Fruit fly (Drosophila melanogaster) whole organism, embryonic: Measurements from ENCODE around the gene CG9919.

Source experiments
- Asciz ChIP-seq: fragments of 200-800 bp; sonication (Bioruptor generic); optimal IDR thresholded peaks from 2 replicates; lab custom pipeline; 2017; ENCODE audit warnings: missing biosample characterization, mild to moderate bottlenecking, missing genetic modification characterization, missing genetic modification reagents
- B-H1 ChIP-seq: fragments of 200-800 bp; sonication (Bioruptor generic); IDR thresholded peaks from 3 replicates; pipeline ENCODE4 v1.3.6; 2022; ENCODE audit warnings: missing biosample characterization, missing genetic modification characterization
- CG10274 ChIP-seq: fragments of 200-800 bp; sonication (Bioruptor generic); optimal IDR thresholded peaks from 3 replicates; lab custom pipeline; 2017; ENCODE audit warnings: missing biosample characterization, mild to moderate bottlenecking, missing genetic modification characterization
- CG12155 ChIP-seq: fragments of 200-800 bp; sonication (Bioruptor generic); optimal IDR thresholded peaks from 3 replicates; lab custom pipeline; 2016; ENCODE audit warnings: missing biosample characterization, missing genetic modification characterization
- CG12236 ChIP-seq: fragments of 200-800 bp; sonication (Bioruptor generic); optimal IDR thresholded peaks from 2 replicates; lab custom pipeline; 2016; ENCODE audit warnings: missing biosample characterization, missing genetic modification characterization
- CG12391 ChIP-seq: fragments of 200-800 bp; sonication (Bioruptor generic); optimal IDR thresholded peaks from 3 replicates; lab custom pipeline; 2018; ENCODE audit warnings: missing biosample characterization, mild to moderate bottlenecking, missing genetic modification characterization, moderate library complexity
- CG14014 ChIP-seq: fragments of 200-800 bp; sonication (Bioruptor generic); IDR thresholded peaks from 2 replicates; pipeline ENCODE4 v1.3.6; 2022; ENCODE audit warnings: missing biosample characterization, missing genetic modification characterization
- CG14710 ChIP-seq: fragments of 200-800 bp; sonication (Bioruptor generic); optimal IDR thresholded peaks from 3 replicates; lab custom pipeline; 2019; ENCODE audit warnings: missing biosample characterization, mild to moderate bottlenecking, missing genetic modification characterization, moderate library complexity
- CG1603 ChIP-seq: fragments of 200-800 bp; sonication (Bioruptor generic); optimal IDR thresholded peaks from 2 replicates; lab custom pipeline; 2019; ENCODE audit warnings: missing biosample characterization, mild to moderate bottlenecking, missing genetic modification characterization, moderate library complexity
- CG1647 ChIP-seq: fragments of 200-800 bp; sonication (Bioruptor generic); optimal IDR thresholded peaks from 3 replicates; lab custom pipeline; 2016; ENCODE audit warnings: missing biosample characterization, missing genetic modification characterization
- CG17359 ChIP-seq: fragments of 200-800 bp; sonication (Bioruptor generic); optimal IDR thresholded peaks from 3 replicates; lab custom pipeline; 2018; ENCODE audit warnings: missing biosample characterization, mild to moderate bottlenecking, missing genetic modification characterization, moderate library complexity
- CG17912 ChIP-seq: fragments of 200-800 bp; sonication (Bioruptor generic); optimal IDR thresholded peaks from 2 replicates; lab custom pipeline; 2018; ENCODE audit warnings: missing biosample characterization, mild to moderate bottlenecking, missing genetic modification characterization
- CG2129 ChIP-seq: fragments of 200-800 bp; sonication (Bioruptor generic); IDR thresholded peaks from 2 replicates; pipeline ENCODE4 v1.3.6; 2022; ENCODE audit warnings: missing biosample characterization, missing genetic modification characterization; ENCODE audit not compliant: partially characterized antibody
- CG2889 ChIP-seq: fragments of 200-800 bp; sonication (Bioruptor generic); IDR thresholded peaks from 3 replicates; pipeline ENCODE4 v1.3.6; 2022; ENCODE audit warnings: missing biosample characterization, missing genetic modification characterization
- CG34224 ChIP-seq: fragments of 200-800 bp; sonication (Bioruptor generic); IDR thresholded peaks from 3 replicates; pipeline ENCODE4 v1.3.6; 2022; ENCODE audit warnings: missing biosample characterization, missing genetic modification characterization; ENCODE audit not compliant: partially characterized antibody
- CG4282 ChIP-seq: fragments of 200-800 bp; sonication (Bioruptor generic); optimal IDR thresholded peaks from 2 replicates; lab custom pipeline; 2016; ENCODE audit warnings: missing biosample characterization, missing genetic modification characterization
- CG4404 ChIP-seq: fragments of 200-800 bp; sonication (Bioruptor generic); IDR thresholded peaks from 2 replicates; pipeline ENCODE4 v1.3.6; 2022; ENCODE audit warnings: missing biosample characterization, missing genetic modification characterization
- CG6791 ChIP-seq: fragments of 200-800 bp; sonication (Bioruptor generic); IDR thresholded peaks from 3 replicates; pipeline ENCODE4 v1.3.6; 2022; ENCODE audit warnings: missing biosample characterization, missing genetic modification characterization; ENCODE audit not compliant: partially characterized antibody
- CG8944 ChIP-seq: fragments of 200-800 bp; sonication (Bioruptor generic); optimal IDR thresholded peaks from 3 replicates; lab custom pipeline; 2016; ENCODE audit warnings: missing biosample characterization, missing genetic modification characterization
- CG9609 ChIP-seq: fragments of 200-800 bp; sonication (Bioruptor generic); optimal IDR thresholded peaks from 3 replicates; lab custom pipeline; 2016; ENCODE audit warnings: missing biosample characterization, missing genetic modification characterization
- CHES-1-like ChIP-seq: fragments of 200-800 bp; sonication (Bioruptor generic); optimal IDR thresholded peaks from 2 replicates; lab custom pipeline; 2016; ENCODE audit warnings: missing biosample characterization, missing genetic modification characterization
- Dip2 ChIP-seq: fragments of 200-800 bp; sonication (Bioruptor generic); IDR thresholded peaks from 2 replicates; pipeline ENCODE4 v1.3.6; 2022; ENCODE audit warnings: missing biosample characterization, missing genetic modification characterization
- Doc3 ChIP-seq: fragments of 200-800 bp; sonication (Bioruptor generic); IDR thresholded peaks from 3 replicates; pipeline ENCODE4 v1.3.6; 2022; ENCODE audit warnings: missing biosample characterization, missing genetic modification characterization; ENCODE audit not compliant: partially characterized antibody
- E2f2 ChIP-seq: fragments of 200-800 bp; sonication (Bioruptor generic); IDR thresholded peaks from 2 replicates; pipeline ENCODE4 v1.3.6; 2022; ENCODE audit warnings: missing biosample characterization, missing genetic modification characterization
- Elba2 ChIP-seq: fragments of 200-800 bp; sonication (Bioruptor generic); optimal IDR thresholded peaks from 3 replicates; lab custom pipeline; 2016; ENCODE audit warnings: missing biosample characterization, missing genetic modification characterization
- HLH54F ChIP-seq: fragments of 200-800 bp; sonication (Bioruptor generic); optimal IDR thresholded peaks from 3 replicates; lab custom pipeline; 2016; ENCODE audit warnings: missing biosample characterization, missing genetic modification characterization
- Hand ChIP-seq: fragments of 200-800 bp; sonication (Bioruptor generic); optimal IDR thresholded peaks from 2 replicates; lab custom pipeline; 2017; ENCODE audit warnings: mild to moderate bottlenecking, missing biosample characterization, missing genetic modification reagents, missing genetic modification characterization
- Hr51 ChIP-seq, 2 experiments: fragments of 200-800 bp; sonication (Bioruptor generic); optimal IDR thresholded peaks; 2 replicates in 1 of 2; 3 replicates in 1 of 2; lab custom pipeline; 2016 to 2018; ENCODE audit warnings: missing biosample characterization in 2 of 2, missing genetic modification characterization in 2 of 2, mild to moderate bottlenecking in 1 of 2, moderate library complexity in 1 of 2
- Hsf ChIP-seq: fragments of 200-800 bp; sonication (Bioruptor generic); optimal IDR thresholded peaks from 3 replicates; lab custom pipeline; 2016; ENCODE audit warnings: missing biosample characterization, missing genetic modification characterization
- MESR4 ChIP-seq: fragments of 200-800 bp; sonication (Bioruptor generic); optimal IDR thresholded peaks from 2 replicates; lab custom pipeline; 2018; ENCODE audit warnings: missing biosample characterization, mild to moderate bottlenecking, missing genetic modification characterization, moderate library complexity
- YL-1 ChIP-seq: fragments of 200-800 bp; sonication (Bioruptor generic); optimal IDR thresholded peaks from 3 replicates; lab custom pipeline; 2017; ENCODE audit warnings: missing biosample characterization, mild to moderate bottlenecking, missing genetic modification characterization
- amos ChIP-seq: fragments of 200-800 bp; sonication (Bioruptor generic); IDR thresholded peaks from 2 replicates; pipeline ENCODE4 v1.3.6; 2022; ENCODE audit warnings: missing biosample characterization, missing genetic modification characterization; ENCODE audit not compliant: partially characterized antibody
- bbx ChIP-seq: fragments of 200-800 bp; sonication (Bioruptor generic); IDR thresholded peaks from 2 replicates; pipeline ENCODE4 v1.3.6; 2022; ENCODE audit warnings: missing biosample characterization, missing genetic modification characterization; ENCODE audit not compliant: partially characterized antibody
- bowl ChIP-seq: fragments of 200-800 bp; sonication (Bioruptor generic); IDR thresholded peaks from 2 replicates; pipeline ENCODE4 v1.3.6; 2022; ENCODE audit warnings: missing biosample characterization, missing genetic modification characterization
- cad ChIP-seq: fragments of >200 bp; optimal IDR thresholded peaks from 2 replicates; lab custom pipeline; 2017; ENCODE audit warnings: missing biosample characterization, missing genetic modification characterization
- crp ChIP-seq, 2 experiments: fragments of 200-800 bp; sonication (Bioruptor generic); optimal IDR thresholded peaks; 2 replicates in 1 of 2; 3 replicates in 1 of 2; lab custom pipeline; 2017; ENCODE audit warnings: missing biosample characterization in 2 of 2, missing genetic modification characterization in 2 of 2, mild to moderate bottlenecking in 1 of 2, moderate library complexity in 1 of 2
- ems ChIP-seq: fragments of 200-800 bp; sonication (Bioruptor generic); optimal IDR thresholded peaks from 3 replicates; lab custom pipeline; 2016; ENCODE audit warnings: missing biosample characterization, missing genetic modification characterization
- hbn ChIP-seq: fragments of 200-800 bp; sonication (Bioruptor generic); IDR thresholded peaks from 2 replicates; pipeline ENCODE4 v1.3.6; 2022; ENCODE audit warnings: missing biosample characterization, missing genetic modification characterization; ENCODE audit not compliant: partially characterized antibody
- luna ChIP-seq: fragments of 200-800 bp; sonication (Bioruptor generic); optimal IDR thresholded peaks from 2 replicates; lab custom pipeline; 2016; ENCODE audit warnings: missing biosample characterization, missing genetic modification characterization
- peb ChIP-seq: fragments of 200-800 bp; sonication (Bioruptor generic); IDR thresholded peaks from 2 replicates; pipeline ENCODE4 v1.3.6; 2022; ENCODE audit warnings: missing biosample characterization, missing genetic modification characterization
- pros ChIP-seq: fragments of 200-800 bp; sonication (Bioruptor generic); optimal IDR thresholded peaks from 3 replicates; lab custom pipeline; 2019; ENCODE audit warnings: missing biosample characterization, mild to moderate bottlenecking, missing genetic modification characterization, moderate library complexity
- ranshi ChIP-seq: fragments of 200-800 bp; sonication (Bioruptor generic); IDR thresholded peaks from 2 replicates; pipeline ENCODE4 v1.3.6; 2022; ENCODE audit warnings: missing biosample characterization, missing genetic modification characterization
- rib ChIP-seq: fragments of 200-800 bp; sonication (Bioruptor generic); IDR thresholded peaks from 2 replicates; pipeline ENCODE4 v1.3.6; 2022; ENCODE audit warnings: missing biosample characterization, missing genetic modification characterization
- sc ChIP-seq, 3 experiments: fragments of >200 bp in 2 of 3; fragments of 200-800 bp in 1 of 3; sonication (Bioruptor generic) in 1 of 3; optimal IDR thresholded peaks; 2 replicates in 2 of 3; 3 replicates in 1 of 3; lab custom pipeline; 2017; ENCODE audit warnings: mild to moderate bottlenecking in 1 of 3, missing biosample characterization in 1 of 3, missing genetic modification characterization in 1 of 3, missing genetic modification reagents in 1 of 3
- shn ChIP-seq: fragments of 200-800 bp; sonication (Bioruptor generic); optimal IDR thresholded peaks from 3 replicates; lab custom pipeline; 2016; ENCODE audit warnings: missing biosample characterization, missing genetic modification characterization
- ttk ChIP-seq: fragments of 200-800 bp; sonication (Bioruptor generic); IDR thresholded peaks from 2 replicates; pipeline ENCODE4 v2.1.2; 2022; ENCODE audit warnings: missing biosample characterization, missing genetic modification characterization
- wdn ChIP-seq: fragments of 200-800 bp; sonication (Bioruptor generic); IDR thresholded peaks from 2 replicates; pipeline ENCODE4 v1.3.6; 2022; ENCODE audit warnings: missing biosample characterization, missing genetic modification characterization

CG9919 gene

dm6 chrX:16296423-16297292, 33.9 kb downstream of the CG9919 start, which contains the start of gene CG3632 (continued):
- TF ChIP-seq CG14710 (tag; lab: Kevin White, UChicago) (peak; percentile 34), CG2129 (GFP tag; lab: Robert Waterston, UW) (peak; percentile 41; the same call in 1 of the 2 replicates), CG1647 (GFP tag; lab: Kevin White, UChicago) (peak; percentile 28), MESR4 (GFP tag; lab: Kevin White, UChicago) (peak; percentile 63), peb (GFP tag; lab: Robert Waterston, UW) (no peak), CG8944 (GFP tag; lab: Kevin White, UChicago) (no peak), bbx (GFP tag; lab: Robert Waterston, UW) (peak; percentile 92), E2f2 (GFP tag; lab: Robert Waterston, UW) (no peak; the same call in 1 of the 2 replicates), CG9609 (peak; percentile 49), pros (GFP tag; lab: Kevin White, UChicago) (no peak), shn (GFP tag; lab: Kevin White, UChicago) (peak; percentile 1), Hand (GFP tag; lab: Kevin White, UChicago) (no peak), CG1603 (tag; lab: Kevin White, UChicago) (peak; percentile 77), Dip2 (no peak), luna (GFP tag; lab: Kevin White, UChicago) (peak; percentile 16), crp (GFP tag; optimal IDR thresholded peaks at IDR 0.05; lab: Kevin White, UChicago) (peak in 1 of 2 experiments; percentile 60), CG12155 (GFP tag; lab: Kevin White, UChicago) (peak; percentile 53), CG14014 (GFP tag; lab: Robert Waterston, UW) (no peak), CG6791 (GFP tag; lab: Robert Waterston, UW) (peak; percentile 94), ttk (GFP tag; lab: Robert Waterston, UW) (no peak), CG4282 (GFP tag; lab: Kevin White, UChicago) (no peak), HLH54F (peak; percentile 66), CHES-1-like (peak; percentile 39), cad (GFP tag; lab: Kevin White, UChicago) (no peak), Hr51 (GFP tag; optimal IDR thresholded peaks at IDR 0.05; lab: Kevin White, UChicago) (peak in 1 of 2 experiments; percentile 24), CG17359 (tag; lab: Kevin White, UChicago) (no peak), CG34224 (GFP tag; lab: Robert Waterston, UW) (peak; percentile 78), CG12391 (no peak), bowl (GFP tag; lab: Robert Waterston, UW) (no peak), CG4404 (GFP tag; lab: Robert Waterston, UW) (no peak), CG12236 (GFP tag; lab: Kevin White, UChicago) (no peak), rib (GFP tag; lab: Robert Waterston, UW) (peak; percentile 61; the same call in 1 of the 2 replicates), hbn (peak; percentile 65), CG17912 (GFP tag; lab: Kevin White, UChicago) (peak; percentile 67), amos (GFP tag; lab: Robert Waterston, UW) (peak; percentile 90; the same call in 1 of the 2 replicates), Elba2 (GFP tag; lab: Kevin White, UChicago) (peak; percentile 89), YL-1 (peak; percentile 85), Doc3 (GFP tag; lab: Robert Waterston, UW) (peak; percentile 66), CG2889 (no peak), wdn (no peak), Asciz (GFP tag; lab: Kevin White, UChicago) (no peak), B-H1 (GFP tag; lab: Robert Waterston, UW) (no peak), ranshi (GFP tag; lab: Robert Waterston, UW) (peak; percentile 53; the same call in 1 of the 2 replicates), CG10274 (GFP tag; lab: Kevin White, UChicago) (no peak), sc (optimal IDR thresholded peaks at IDR 0.05; lab: Kevin White, UChicago) (no peak), sc (GFP tag; optimal IDR thresholded peaks at IDR 0.05; lab: Kevin White, UChicago) (no peak), Hsf (GFP tag; lab: Kevin White, UChicago) (peak; percentile 45), ems (GFP tag; lab: Kevin White, UChicago) (peak; percentile 31)
